Worm (Caenorhabditis elegans): ENCODE measurements around the gene R166.2.

Gene R166.2

DNA sequence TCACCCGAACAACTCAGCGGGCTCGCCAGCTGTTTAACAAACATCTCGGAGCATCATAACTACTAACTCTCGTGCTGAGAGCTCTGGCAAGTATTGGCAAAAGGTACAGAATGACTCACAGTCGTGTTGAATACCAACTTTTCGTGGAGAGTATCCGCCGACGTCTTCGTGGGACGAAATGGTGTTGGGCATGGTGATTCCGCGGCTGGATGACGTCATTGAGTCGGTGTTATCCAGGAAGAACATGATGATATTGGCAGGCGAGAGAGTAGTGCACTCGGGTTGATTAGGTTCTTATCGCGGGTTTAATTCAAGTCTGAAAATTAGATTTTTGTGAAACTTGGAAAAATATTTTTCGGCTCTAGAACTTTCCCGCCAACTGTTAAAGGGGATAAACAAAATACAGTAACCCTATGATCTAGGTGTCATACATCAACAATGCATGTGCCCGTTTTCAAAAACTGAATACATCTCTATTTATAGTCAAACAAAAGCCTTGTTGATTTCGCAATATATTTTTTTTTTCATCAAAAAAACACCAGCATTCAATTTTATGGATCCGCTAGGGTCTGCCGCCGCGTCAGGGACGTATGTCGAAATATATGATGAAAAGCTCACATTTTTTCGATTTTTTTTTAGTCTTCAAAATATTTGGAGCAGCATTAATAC is 16.0 kb upstream of the R166.2 start:
- no peak for TF ChIP-seq sea-1 (GFP tag; conservative IDR thresholded peaks at IDR 0.05)
- TF ChIP-seq scrt-1 (GFP tag; IDR thresholded peaks at IDR 0.05) = no peak
- TF ChIP-seq B0310.2 (tag; optimal IDR thresholded peaks at IDR 0.05) = no peak
- no peak for TF ChIP-seq ceh-13 (GFP tag; optimal IDR thresholded peaks at IDR 0.05)
- no peak for TF ChIP-seq hnd-1 (tag; optimal IDR thresholded peaks at IDR 0.05)
- TF ChIP-seq aly-1 (tag; optimal IDR thresholded peaks at IDR 0.05) = no peak
- TF ChIP-seq flt-1 (GFP tag; IDR thresholded peaks at IDR 0.05) = no peak
- no peak for TF ChIP-seq ama-1 (optimal IDR thresholded peaks at IDR 0.05)
- no peak for TF ChIP-seq ets-7 (tag; optimal IDR thresholded peaks at IDR 0.05)
- TF ChIP-seq tbx-37 (GFP tag; conservative IDR thresholded peaks at IDR 0.05) = no peak
- TF ChIP-seq tra-4 (tag; optimal IDR thresholded peaks at IDR 0.05) = no peak

DNA sequence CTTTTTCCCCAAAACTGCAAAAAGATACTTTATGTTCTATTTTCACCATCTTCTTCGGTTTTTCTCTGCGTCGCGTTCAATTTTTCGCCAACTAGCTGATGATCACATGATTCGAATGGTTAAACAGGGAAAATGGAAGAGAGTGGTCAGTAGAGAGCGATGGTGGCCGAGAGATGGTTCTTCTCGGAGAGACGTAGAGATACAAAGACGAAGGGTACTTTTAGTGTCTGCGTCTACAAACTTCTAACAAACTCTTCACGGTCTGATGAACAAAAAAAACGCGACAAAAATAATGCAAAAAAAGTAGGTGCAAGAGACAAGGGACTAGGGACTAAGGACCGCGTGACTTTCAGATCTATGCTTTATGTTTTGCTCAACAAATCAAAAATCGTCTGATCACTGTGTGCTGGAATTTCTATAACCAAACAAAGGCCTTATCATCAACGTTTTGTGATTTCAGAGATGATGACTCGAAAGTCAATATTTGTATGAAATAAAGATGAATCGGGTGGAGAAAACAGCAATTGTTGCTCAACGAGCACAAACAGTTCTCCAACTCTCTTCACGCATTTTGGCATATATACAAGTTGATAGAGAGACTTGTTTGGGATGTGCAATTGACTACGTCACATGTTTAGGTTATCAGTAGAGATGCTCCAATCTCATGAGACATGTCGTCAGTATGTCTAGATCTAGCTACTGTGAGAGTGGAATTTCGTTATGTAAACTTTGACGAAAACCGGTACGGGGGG is 14.7 kb upstream of the R166.2 start:
- no peak for TF ChIP-seq tbx-11 (GFP tag; IDR thresholded peaks at IDR 0.05)
- TF ChIP-seq ama-1 (optimal IDR thresholded peaks at IDR 0.05) = no peak
- TF ChIP-seq hnd-1 (tag; optimal IDR thresholded peaks at IDR 0.05) = no peak
- no peak for TF ChIP-seq scrt-1 (GFP tag; IDR thresholded peaks at IDR 0.05)
- no peak for TF ChIP-seq ceh-36 (tag; optimal IDR thresholded peaks at IDR 0.05)
- TF ChIP-seq tra-4 (tag; optimal IDR thresholded peaks at IDR 0.05) = no peak
- TF ChIP-seq sea-1 (GFP tag; conservative IDR thresholded peaks at IDR 0.05) = no peak
- no peak for TF ChIP-seq tbx-37 (GFP tag; conservative IDR thresholded peaks at IDR 0.05)
- no peak for TF ChIP-seq ets-7 (tag; optimal IDR thresholded peaks at IDR 0.05)
- no peak for TF ChIP-seq F13C5.2 (tag; optimal IDR thresholded peaks at IDR 0.05)
- no peak for TF ChIP-seq pes-1 (GFP tag; IDR thresholded peaks at IDR 0.05)
- TF ChIP-seq hmbx-1 (tag; optimal IDR thresholded peaks at IDR 0.05) = no peak
- TF ChIP-seq B0310.2 (tag; optimal IDR thresholded peaks at IDR 0.05) = no peak
- TF ChIP-seq aly-1 (tag; optimal IDR thresholded peaks at IDR 0.05) = no peak
- TF ChIP-seq ceh-13 (GFP tag; optimal IDR thresholded peaks at IDR 0.05) = no peak
- TF ChIP-seq flt-1 (GFP tag; IDR thresholded peaks at IDR 0.05) = no peak

DNA sequence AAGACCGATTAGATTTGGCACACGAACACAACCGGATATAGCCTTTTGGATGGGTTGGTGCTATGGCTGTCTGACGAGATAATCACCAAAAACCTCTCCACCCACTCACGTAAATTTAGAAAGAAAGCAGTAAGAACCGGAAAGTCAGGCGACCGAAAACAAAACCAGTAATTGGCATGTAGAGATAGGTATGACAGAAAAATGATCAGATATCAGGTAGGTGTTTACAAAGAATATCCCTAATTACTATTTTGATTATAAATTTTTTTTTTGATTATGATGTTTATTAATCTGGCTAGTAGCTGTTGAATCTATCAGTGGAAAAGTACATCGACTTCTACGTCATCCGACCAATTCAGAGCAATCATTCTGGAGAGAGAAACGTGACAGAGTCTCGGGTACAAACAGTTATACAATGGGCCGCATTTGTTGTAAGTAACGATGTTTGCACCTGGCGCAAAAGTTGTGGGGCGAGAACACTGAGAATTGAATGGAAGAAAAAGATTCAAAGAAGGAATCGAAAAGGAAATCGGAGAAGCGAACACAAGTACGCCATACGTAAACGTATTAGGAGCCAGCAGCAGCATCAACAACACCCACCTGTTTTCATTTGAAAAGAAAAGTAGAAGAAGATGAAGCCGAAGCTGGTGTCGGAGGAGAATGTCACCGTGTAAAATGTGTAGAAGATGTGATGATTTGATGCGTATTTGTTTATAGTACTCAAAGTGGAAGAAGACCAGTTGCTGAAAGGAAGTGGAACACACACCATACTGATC is 13.6 kb upstream of the R166.2 start:
- TF ChIP-seq ceh-36 (tag; optimal IDR thresholded peaks at IDR 0.05) (no peak), ets-7 (tag; optimal IDR thresholded peaks at IDR 0.05) (no peak), tra-4 (tag; optimal IDR thresholded peaks at IDR 0.05) (no peak), flt-1 (GFP tag; IDR thresholded peaks at IDR 0.05) (no peak), tbx-11 (GFP tag; IDR thresholded peaks at IDR 0.05) (no peak), ama-1 (optimal IDR thresholded peaks at IDR 0.05) (no peak), tbx-37 (GFP tag; conservative IDR thresholded peaks at IDR 0.05) (no peak), hmbx-1 (tag; optimal IDR thresholded peaks at IDR 0.05) (no peak), sea-1 (GFP tag; conservative IDR thresholded peaks at IDR 0.05) (no peak), B0310.2 (tag; optimal IDR thresholded peaks at IDR 0.05) (no peak), hmg-4 (GFP tag; optimal IDR thresholded peaks at IDR 0.05) (no peak), scrt-1 (GFP tag; IDR thresholded peaks at IDR 0.05) (no peak), hnd-1 (tag; optimal IDR thresholded peaks at IDR 0.05) (no peak), pes-1 (GFP tag; IDR thresholded peaks at IDR 0.05) (no peak), aly-1 (tag; optimal IDR thresholded peaks at IDR 0.05) (no peak)

DNA sequence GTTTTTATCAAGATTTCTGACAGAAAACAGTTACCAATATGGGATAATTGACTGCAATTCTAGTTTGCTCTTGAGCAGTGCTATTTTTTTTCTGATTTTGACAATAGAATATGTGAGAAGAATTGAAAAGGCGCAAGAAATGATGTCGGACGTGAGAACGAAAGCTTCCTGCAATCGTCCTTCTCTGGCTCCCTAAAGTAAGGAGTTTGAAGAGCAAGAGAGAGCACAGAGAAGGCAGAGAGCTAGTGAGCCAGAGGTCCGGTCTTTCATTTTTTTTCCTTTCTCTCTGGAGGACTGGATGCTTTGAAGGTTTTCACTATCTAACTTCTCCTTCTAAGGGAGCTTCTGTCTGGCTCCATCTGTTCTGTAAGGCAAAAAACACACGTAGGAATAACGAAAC is 12.7 kb upstream of the R166.2 start:
- TF ChIP-seq hmbx-1 (tag; optimal IDR thresholded peaks at IDR 0.05) = no peak
- TF ChIP-seq tbx-37 (GFP tag; conservative IDR thresholded peaks at IDR 0.05) = no peak
- no peak for TF ChIP-seq ceh-36 (tag; optimal IDR thresholded peaks at IDR 0.05)
- no peak for TF ChIP-seq F13C5.2 (tag; optimal IDR thresholded peaks at IDR 0.05)
- TF ChIP-seq B0310.2 (tag; optimal IDR thresholded peaks at IDR 0.05) = no peak
- TF ChIP-seq hmg-4 (GFP tag; optimal IDR thresholded peaks at IDR 0.05) = no peak
- TF ChIP-seq tbx-11 (GFP tag; IDR thresholded peaks at IDR 0.05) = no peak
- TF ChIP-seq pes-1 (GFP tag; IDR thresholded peaks at IDR 0.05) = no peak
- no peak for TF ChIP-seq flt-1 (GFP tag; IDR thresholded peaks at IDR 0.05)
- TF ChIP-seq aly-1 (tag; optimal IDR thresholded peaks at IDR 0.05) = no peak
- TF ChIP-seq tra-4 (tag; optimal IDR thresholded peaks at IDR 0.05) = no peak
- TF ChIP-seq hnd-1 (tag; optimal IDR thresholded peaks at IDR 0.05) = no peak
- no peak for TF ChIP-seq ama-1 (optimal IDR thresholded peaks at IDR 0.05)
- no peak for TF ChIP-seq sea-1 (GFP tag; conservative IDR thresholded peaks at IDR 0.05)
- TF ChIP-seq ceh-13 (GFP tag; optimal IDR thresholded peaks at IDR 0.05) = no peak
- TF ChIP-seq ets-7 (tag; optimal IDR thresholded peaks at IDR 0.05) = no peak
- TF ChIP-seq scrt-1 (GFP tag; IDR thresholded peaks at IDR 0.05) = no peak

DNA sequence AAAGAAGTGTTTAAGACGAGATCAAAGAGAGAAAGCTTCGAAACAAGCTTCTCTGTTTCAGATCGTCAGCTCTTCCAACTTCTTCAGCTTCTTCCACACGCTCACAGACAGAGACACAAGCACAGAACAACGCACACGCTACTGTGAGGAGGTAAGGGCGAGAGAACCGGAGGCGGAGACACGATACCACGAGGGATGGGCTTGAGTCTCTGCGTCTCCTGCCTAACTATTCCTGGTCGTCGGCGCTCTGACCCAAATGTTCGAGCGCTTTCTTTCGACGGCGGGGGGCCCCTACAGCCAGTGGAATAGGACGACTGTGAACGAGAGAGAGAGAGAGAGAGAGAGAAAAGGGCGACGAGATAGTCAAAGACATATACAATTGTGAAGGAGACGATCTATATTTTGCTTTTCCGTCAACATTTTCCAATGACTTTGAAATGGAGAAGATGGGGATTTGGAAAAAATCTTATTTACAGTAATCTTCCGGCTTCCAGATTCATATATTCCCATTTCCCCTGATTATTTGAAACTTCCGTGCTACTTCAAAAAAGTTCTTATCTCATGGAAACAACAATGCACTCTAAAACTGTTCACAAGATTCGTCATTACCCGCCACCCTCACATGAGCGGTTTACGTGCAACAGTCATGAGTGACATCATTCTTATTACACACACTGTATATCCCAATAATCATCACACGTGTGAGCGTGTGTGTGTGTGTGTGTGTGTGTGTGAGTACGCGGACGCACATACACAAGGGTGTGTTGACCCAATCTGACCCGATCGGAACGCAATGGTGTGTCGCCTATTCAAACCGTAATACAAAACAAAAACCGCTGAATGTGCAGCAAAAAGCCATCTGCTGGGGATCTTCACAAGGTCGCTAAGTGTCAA is 11.6 kb upstream of the R166.2 start:
- TF ChIP-seq F13C5.2 (tag; optimal IDR thresholded peaks at IDR 0.05) = peak; percentile 56
- TF ChIP-seq scrt-1 (GFP tag; IDR thresholded peaks at IDR 0.05) = peak; percentile 59; the same call in 1 of the 2 replicates
- peak; percentile 61 for TF ChIP-seq hmg-4 (GFP tag; optimal IDR thresholded peaks at IDR 0.05)
- no peak for TF ChIP-seq hmbx-1 (tag; optimal IDR thresholded peaks at IDR 0.05)
- peak; percentile 54 for TF ChIP-seq flt-1 (GFP tag; IDR thresholded peaks at IDR 0.05)
- no peak for TF ChIP-seq pes-1 (GFP tag; IDR thresholded peaks at IDR 0.05)
- no peak for TF ChIP-seq B0310.2 (tag; optimal IDR thresholded peaks at IDR 0.05)
- no peak for TF ChIP-seq ceh-36 (tag; optimal IDR thresholded peaks at IDR 0.05)
- TF ChIP-seq hnd-1 (tag; optimal IDR thresholded peaks at IDR 0.05) = no peak
- no peak for TF ChIP-seq tra-4 (tag; optimal IDR thresholded peaks at IDR 0.05)
- no peak for TF ChIP-seq sea-1 (GFP tag; conservative IDR thresholded peaks at IDR 0.05)
- TF ChIP-seq ets-7 (tag; optimal IDR thresholded peaks at IDR 0.05) = no peak
- TF ChIP-seq aly-1 (tag; optimal IDR thresholded peaks at IDR 0.05) = no peak
- TF ChIP-seq ama-1 (optimal IDR thresholded peaks at IDR 0.05) = peak; percentile 28
- TF ChIP-seq ceh-13 (GFP tag; optimal IDR thresholded peaks at IDR 0.05) = no peak
- TF ChIP-seq tbx-11 (GFP tag; IDR thresholded peaks at IDR 0.05) = no peak
- no peak for TF ChIP-seq tbx-37 (GFP tag; conservative IDR thresholded peaks at IDR 0.05)

Measured in whole organism, early embryonic.